Fruit fly (Drosophila melanogaster): ENCODE measurements around the gene Pfdn6.

The Pfdn6 gene

DNA sequence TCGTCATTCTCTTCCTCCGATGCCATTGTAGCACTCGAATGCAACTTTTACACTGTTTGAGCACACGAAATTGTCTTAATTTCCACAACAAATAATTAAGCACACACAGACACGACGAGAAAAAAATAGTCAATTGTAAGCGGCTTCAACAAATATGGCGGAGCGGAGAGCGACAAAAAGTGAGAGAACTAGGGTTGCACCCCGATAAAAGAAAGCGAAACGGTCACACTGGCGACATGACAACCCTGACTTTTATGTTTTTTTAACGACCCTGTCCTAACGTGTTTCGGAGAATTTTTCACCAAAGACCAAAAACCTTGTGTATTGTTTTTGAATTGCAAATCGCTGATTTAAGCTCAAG lies 13.4 kb upstream of the Pfdn6 start, which contains the start of the genes Mi-2 and Prp3 (continued):
- peak; percentile 15 for TF ChIP-seq Nf-YC (tag; optimal IDR thresholded peaks at IDR 0.05)
- TF ChIP-seq Bgb (GFP tag; IDR thresholded peaks at IDR 0.05; ENCODE audit: partially characterized antibody), result peak; percentile 53; the same call in 1 of the 2 replicates
- TF ChIP-seq C15 (GFP tag; IDR thresholded peaks at IDR 0.05), result no peak
- TF ChIP-seq CG13775 (GFP tag; optimal IDR thresholded peaks at IDR 0.05), result peak; percentile 11
- TF ChIP-seq Asciz (GFP tag; optimal IDR thresholded peaks at IDR 0.05), result no peak
- TF ChIP-seq CG34376 (GFP tag; optimal IDR thresholded peaks at IDR 0.05), result peak; percentile 51
- peak; percentile 94 for TF ChIP-seq Ets97D (GFP tag; optimal IDR thresholded peaks at IDR 0.05)
- no peak for TF ChIP-seq CG7372 (GFP tag; IDR thresholded peaks at IDR 0.05)
- TF ChIP-seq chif (GFP tag; optimal IDR thresholded peaks at IDR 0.05), result no peak
- TF ChIP-seq Camta (GFP tag; optimal IDR thresholded peaks at IDR 0.05), result no peak
- TF ChIP-seq caup (GFP tag; optimal IDR thresholded peaks at IDR 0.05; ENCODE audit: severe bottlenecking), result peak; percentile 40
- no peak for TF ChIP-seq gt (GFP tag; IDR thresholded peaks at IDR 0.05)
- TF ChIP-seq CG33557 (GFP tag; optimal IDR thresholded peaks at IDR 0.05), result peak; percentile 20
- TF ChIP-seq ken (GFP tag; IDR thresholded peaks at IDR 0.05), result no peak
- no peak for TF ChIP-seq CG8765 (GFP tag; IDR thresholded peaks at IDR 0.05)
- TF ChIP-seq D (optimal IDR thresholded peaks at IDR 0.05), result no peak
- no peak for TF ChIP-seq D (GFP tag; optimal IDR thresholded peaks at IDR 0.05)
- TF ChIP-seq CG5953 (GFP tag; IDR thresholded peaks at IDR 0.05), result no peak
- TF ChIP-seq dysf (GFP tag; IDR thresholded peaks at IDR 0.05), result no peak
- TF ChIP-seq CG13296 (GFP tag; optimal IDR thresholded peaks at IDR 0.05), result no peak
- TF ChIP-seq fru (optimal IDR thresholded peaks at IDR 0.05), result no peak
- peak; percentile 83 for TF ChIP-seq sens (GFP tag)
- peak; percentile 27 for TF ChIP-seq CG17829 (tag; optimal IDR thresholded peaks at IDR 0.05)
- no peak for TF ChIP-seq ato (GFP tag; IDR thresholded peaks at IDR 0.05; ENCODE audit: partially characterized antibody)
- no peak for TF ChIP-seq Hand (GFP tag; optimal IDR thresholded peaks at IDR 0.05)
- TF ChIP-seq H15 (GFP tag; IDR thresholded peaks at IDR 0.05), result no peak
- no peak for TF ChIP-seq Ravus (GFP tag; IDR thresholded peaks at IDR 0.05)
- TF ChIP-seq Ptx1 (GFP tag; IDR thresholded peaks at IDR 0.05), result no peak
- no peak for TF ChIP-seq eve (GFP tag; optimal IDR thresholded peaks at IDR 0.05)
- TF ChIP-seq zen (tag; optimal IDR thresholded peaks at IDR 0.05), result peak; percentile 28
- TF ChIP-seq cg (GFP tag; optimal IDR thresholded peaks at IDR 0.05), result peak; percentile 33
- TF ChIP-seq nmo (GFP tag; optimal IDR thresholded peaks at IDR 0.05), result peak; percentile 21
- TF ChIP-seq ci (GFP tag; IDR thresholded peaks at IDR 0.05), result peak; percentile 68
- no peak for TF ChIP-seq tap (tag; optimal IDR thresholded peaks at IDR 0.05)
- no peak for TF ChIP-seq repo (GFP tag; optimal IDR thresholded peaks at IDR 0.05)
- TF ChIP-seq Spps (tag; optimal IDR thresholded peaks at IDR 0.05), result no peak
- TF ChIP-seq Atf6 (GFP tag; IDR thresholded peaks at IDR 0.05), result no peak
- TF ChIP-seq lmd (GFP tag; IDR thresholded peaks at IDR 0.05), result no peak
- 0 out of 2 replicates have a peak, but pooled peaks have one; percentile 63 for TF ChIP-seq chm (GFP tag; IDR thresholded peaks at IDR 0.05)
- no peak for TF ChIP-seq run (tag; optimal IDR thresholded peaks at IDR 0.05)
- TF ChIP-seq maf-S (GFP tag; optimal IDR thresholded peaks at IDR 0.05), result no peak
- TF ChIP-seq CG5245 (GFP tag; optimal IDR thresholded peaks at IDR 0.05), result no peak
- no peak for TF ChIP-seq CG4730 (GFP tag; IDR thresholded peaks at IDR 0.05)
- TF ChIP-seq CG15601 (tag; optimal IDR thresholded peaks at IDR 0.05), result peak; percentile 17
- TF ChIP-seq Rx (GFP tag; IDR thresholded peaks at IDR 0.05), result no peak
- no peak for TF ChIP-seq row (GFP tag; IDR thresholded peaks at IDR 0.05)
- no peak for TF ChIP-seq CG12155 (GFP tag; optimal IDR thresholded peaks at IDR 0.05)
- TF ChIP-seq CoRest (tag; optimal IDR thresholded peaks at IDR 0.05), result peak; percentile 10
- TF ChIP-seq CG9215 (GFP tag; IDR thresholded peaks at IDR 0.05), result no peak
- TF ChIP-seq CG42726 (GFP tag; IDR thresholded peaks at IDR 0.05; ENCODE audit: partially characterized antibody), result 0 out of 2 replicates have a peak, but pooled peaks have one; percentile 40
- TF ChIP-seq CG10462 (GFP tag; optimal IDR thresholded peaks at IDR 0.05), result no peak
- TF ChIP-seq zf30C (GFP tag; optimal IDR thresholded peaks at IDR 0.05), result peak; percentile 64
- peak; percentile 3 for TF ChIP-seq CG1647 (GFP tag; optimal IDR thresholded peaks at IDR 0.05)

Measured in whole organism, embryonic.